Fruit fly (Drosophila melanogaster): ENCODE data around the gene CG4950.

CG4950 gene

DNA sequence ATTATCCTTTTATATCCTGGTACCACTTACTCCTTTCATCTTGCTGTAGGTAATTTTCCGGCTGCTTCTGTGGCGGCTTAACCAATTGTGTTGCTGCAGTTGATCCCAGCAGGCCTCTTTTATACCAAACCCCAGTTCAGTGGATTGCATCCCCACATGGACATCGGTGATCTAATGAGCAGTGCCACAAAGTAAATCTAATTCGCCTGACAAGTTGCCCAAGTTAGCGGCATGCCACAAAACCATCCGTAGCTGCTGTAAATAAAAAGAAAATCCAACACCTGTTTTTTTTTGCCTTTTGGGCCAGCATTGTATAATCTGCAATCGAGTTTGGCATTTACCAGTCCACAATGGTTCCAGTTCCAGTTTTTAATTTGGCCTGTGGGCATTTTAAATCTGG lies 11.2 kb upstream of the CG4950 start, which contains the start of gene CG13050:
TSS of gene CG13050 (minus strand) at position 101 of the 400 bp plus-strand sequence.
- TF ChIP-seq cic (GFP tag; optimal IDR thresholded peaks at IDR 0.05) (no peak), CG14711 (tag; optimal IDR thresholded peaks at IDR 0.05) (no peak), CG1620 (GFP tag; optimal IDR thresholded peaks at IDR 0.05) (no peak), CG7101 (tag; optimal IDR thresholded peaks at IDR 0.05) (no peak), cnc (optimal IDR thresholded peaks at IDR 0.05) (no peak), CG12768 (GFP tag; optimal IDR thresholded peaks at IDR 0.05) (no peak), Clk (GFP tag; optimal IDR thresholded peaks at IDR 0.05) (no peak), pad (GFP tag; optimal IDR thresholded peaks at IDR 0.05) (no peak), CG7045 (GFP tag; optimal IDR thresholded peaks at IDR 0.05) (no peak), toe (GFP tag; optimal IDR thresholded peaks at IDR 0.05) (no peak), Mnt (GFP tag; optimal IDR thresholded peaks at IDR 0.05) (no peak), Crg-1 (GFP tag; optimal IDR thresholded peaks at IDR 0.05) (no peak), CG11617 (GFP tag; optimal IDR thresholded peaks at IDR 0.05) (no peak), bab1 (GFP tag; optimal IDR thresholded peaks at IDR 0.05) (no peak), CG33017 (tag; optimal IDR thresholded peaks at IDR 0.05) (no peak), Hr96 (GFP tag; optimal IDR thresholded peaks at IDR 0.05) (no peak)

DNA sequence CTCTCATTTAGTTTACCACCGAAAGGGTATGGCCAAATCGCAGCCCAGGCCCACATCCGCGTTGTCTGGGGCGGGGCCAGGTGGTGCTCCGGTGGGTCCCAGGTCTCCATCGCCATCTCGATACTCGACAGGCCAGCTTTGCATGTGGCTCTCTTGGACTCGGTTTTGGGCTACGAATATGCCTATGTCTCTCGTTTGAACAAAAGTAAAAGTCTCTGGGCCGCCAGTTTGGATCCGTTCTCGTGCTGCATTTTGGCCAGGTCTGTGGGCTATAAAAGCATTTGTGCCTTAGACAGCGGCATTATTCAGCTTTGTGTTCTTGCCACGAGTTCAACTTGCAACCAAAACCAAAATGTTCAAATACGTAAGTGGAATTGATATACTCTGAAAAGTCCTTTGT lies 9.2 kb upstream of the CG4950 start, which contains the start of gene CG13065:
TSS of gene CG13065 (plus strand) at position 301 of the 400 bp plus-strand sequence.
- TF ChIP-seq CG7101 (tag; optimal IDR thresholded peaks at IDR 0.05) = no peak

- TF ChIP-seq tj (GFP tag; optimal IDR thresholded peaks at IDR 0.05) (no peak), kay (GFP tag; ENCODE audit: borderline replicate concordance) (no peak), Hr96 (GFP tag; optimal IDR thresholded peaks at IDR 0.05) (no peak), toe (GFP tag; optimal IDR thresholded peaks at IDR 0.05) (no peak), CG1620 (GFP tag; optimal IDR thresholded peaks at IDR 0.05) (no peak), ovo (GFP tag; optimal IDR thresholded peaks at IDR 0.05) (no peak), CG5204 (GFP tag; optimal IDR thresholded peaks at IDR 0.05) (no peak), pad (GFP tag; optimal IDR thresholded peaks at IDR 0.05) (no peak), Mnt (GFP tag; optimal IDR thresholded peaks at IDR 0.05) (no peak), cnc (optimal IDR thresholded peaks at IDR 0.05) (no peak), CG7045 (GFP tag; optimal IDR thresholded peaks at IDR 0.05) (no peak), cic (GFP tag; optimal IDR thresholded peaks at IDR 0.05) (no peak), CG11617 (GFP tag; optimal IDR thresholded peaks at IDR 0.05) (no peak), CG14711 (tag; optimal IDR thresholded peaks at IDR 0.05) (no peak), CG12768 (GFP tag; optimal IDR thresholded peaks at IDR 0.05) (no peak), Clk (GFP tag; optimal IDR thresholded peaks at IDR 0.05) (no peak), Crg-1 (GFP tag; optimal IDR thresholded peaks at IDR 0.05) (no peak), CG33017 (tag; optimal IDR thresholded peaks at IDR 0.05) (no peak), CG7101 (tag; optimal IDR thresholded peaks at IDR 0.05) (no peak), bab1 (GFP tag; optimal IDR thresholded peaks at IDR 0.05) (no peak)
Observed at dm6 chr3L:16275391-16276017, 7.5 kb upstream of the CG4950 start.

DNA sequence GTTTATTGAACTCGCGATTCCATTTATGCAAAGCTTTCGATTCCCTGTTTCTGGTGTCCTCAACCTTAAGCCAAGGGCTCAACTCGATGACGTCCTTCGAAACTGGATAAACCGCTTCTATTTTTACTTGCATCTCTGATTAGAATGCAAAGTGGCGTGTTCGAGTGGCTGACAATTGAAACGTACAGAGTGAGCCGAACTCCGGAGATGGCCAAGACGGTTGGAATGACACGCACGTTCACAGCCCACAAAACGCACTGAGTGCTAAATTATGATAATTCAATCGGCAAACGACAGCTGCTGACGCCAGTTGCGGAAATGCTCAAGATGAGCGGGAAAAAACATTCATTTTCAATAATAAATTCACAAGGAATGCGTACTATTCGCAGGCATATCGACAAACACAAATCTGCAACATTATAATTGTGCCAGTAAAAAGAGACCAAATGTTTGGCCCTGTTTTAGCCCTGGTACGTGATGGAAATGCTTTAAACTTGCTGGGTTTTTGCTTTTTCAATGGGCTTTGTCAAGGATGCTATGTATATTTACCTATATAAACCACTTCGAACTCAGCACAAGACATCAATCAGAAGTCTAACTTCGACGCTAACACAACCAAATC lies 4.5 kb upstream of the CG4950 start, which contains the start of gene CG13066:
TSS of gene CG13066 (plus strand) at position 572 of the 622 bp plus-strand sequence.
- no peak for TF ChIP-seq ovo (GFP tag; optimal IDR thresholded peaks at IDR 0.05)
- TF ChIP-seq CG5204 (GFP tag; optimal IDR thresholded peaks at IDR 0.05) = no peak

- no peak for TF ChIP-seq bab1 (GFP tag; optimal IDR thresholded peaks at IDR 0.05)
- TF ChIP-seq pad (GFP tag; optimal IDR thresholded peaks at IDR 0.05) = no peak
- TF ChIP-seq cic (GFP tag; optimal IDR thresholded peaks at IDR 0.05) = no peak
- TF ChIP-seq CG5204 (GFP tag; optimal IDR thresholded peaks at IDR 0.05) = no peak
Observed at dm6 chr3L:16270802-16271332, 2.9 kb upstream of the CG4950 start, which contains the start of the genes CG34248 and CG13067. CG34248 (minus strand) TSS chr3L:16270902. CG13067 (plus strand) TSS chr3L:16271282.

dm6 chr3L:16269092-16269491 lies 1.1 kb upstream of the CG4950 start, which contains the start of gene CG13068:
CG13068 (plus strand) TSS chr3L:16269392.
- TF ChIP-seq CG14711 (tag; optimal IDR thresholded peaks at IDR 0.05) = no peak

- TF ChIP-seq CG11617 (GFP tag; optimal IDR thresholded peaks at IDR 0.05) (no peak), CG7045 (GFP tag; optimal IDR thresholded peaks at IDR 0.05) (no peak), cnc (optimal IDR thresholded peaks at IDR 0.05) (no peak), Crg-1 (GFP tag; optimal IDR thresholded peaks at IDR 0.05) (no peak), bab1 (GFP tag; optimal IDR thresholded peaks at IDR 0.05) (no peak), pad (GFP tag; optimal IDR thresholded peaks at IDR 0.05) (no peak)
Observed at dm6 chr3L:16265000-16265399, 3.0 kb downstream of the CG4950 start, which contains the start of the genes CG13051 and CG13069. CG13051 (minus strand) TSS chr3L:16265100. CG13069 (plus strand) TSS chr3L:16265385.

All from whole organism, adult.